Fruit fly (Drosophila melanogaster) S2 (cell line): ENCODE results near the gene CG31709.

ENCODE experiments used
- CG8478 ChIP-seq: fragments of >200 bp; optimal IDR thresholded peaks from 2 replicates; lab custom pipeline; 2018
- CTCF ChIP-seq, 2 experiments: fragments of >200 bp; optimal IDR thresholded peaks; 2 replicates each; lab custom pipeline; 2018

DNA sequence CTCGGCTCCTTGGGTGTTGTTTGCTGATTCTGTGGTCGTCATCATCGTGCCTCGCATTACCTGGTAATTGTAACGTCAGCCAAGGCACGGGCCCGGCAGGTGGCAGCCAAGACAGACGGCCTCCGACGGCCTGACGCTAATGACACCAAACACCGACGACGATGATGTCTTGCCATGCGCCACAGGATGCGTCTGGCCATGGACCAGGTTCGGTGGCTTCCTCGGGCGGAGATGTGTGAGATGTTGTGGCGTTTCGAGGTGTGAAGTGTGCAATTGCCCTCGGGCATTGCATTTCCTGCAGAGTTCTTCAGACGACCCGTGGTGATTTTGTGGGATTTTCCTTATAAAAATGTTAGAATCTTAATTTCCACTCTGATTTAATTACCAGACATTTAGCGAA is 22.7 kb upstream of the CG31709 start:
- TF ChIP-seq CG8478 (no peak), CTCF (optimal IDR thresholded peaks at IDR 0.05; lab: Kevin White, UChicago) (no peak)
